Worm (Caenorhabditis elegans) whole organism, L3 larva: ENCODE data around the gene C10C6.7.
A peak's percentile ranks its signal among the peaks of the same experiment; 100 is the strongest.

Experiments
- R02D3.7 ChIP-seq: fragments of 150-350 bp; optimal IDR thresholded peaks from 2 replicates; lab custom pipeline; 2014; ENCODE audit warnings: missing biosample characterization, missing genetic modification characterization
- ZK546.5 ChIP-seq: sonication (generic microtip); optimal IDR thresholded peaks from 2 replicates; lab custom pipeline; 2017; ENCODE audit warnings: missing biosample characterization, missing genetic modification characterization
- aly-2 ChIP-seq: fragments of 150-350 bp; optimal IDR thresholded peaks from 2 replicates; lab custom pipeline; 2014; ENCODE audit warnings: missing biosample characterization, missing genetic modification characterization
- ama-1 ChIP-seq: fragments of 150-350 bp; optimal IDR thresholded peaks from 2 replicates; lab custom pipeline; 2018
- ceh-16 ChIP-seq: sonication (generic microtip); optimal IDR thresholded peaks from 2 replicates; lab custom pipeline; 2017; ENCODE audit warnings: missing biosample characterization, missing genetic modification characterization
- ceh-28 ChIP-seq: fragments of 150-350 bp; optimal IDR thresholded peaks from 2 replicates; lab custom pipeline; 2014; ENCODE audit warnings: missing biosample characterization, missing genetic modification reagents, missing genetic modification characterization
- ceh-82 ChIP-seq: fragments of 150-350 bp; optimal IDR thresholded peaks from 2 replicates; lab custom pipeline; 2014; ENCODE audit warnings: missing biosample characterization, missing genetic modification characterization
- ceh-9 ChIP-seq: sonication (generic microtip); optimal IDR thresholded peaks from 2 replicates; lab custom pipeline; 2018; ENCODE audit warnings: missing biosample characterization, missing genetic modification characterization
- daf-12 ChIP-seq: fragments of 150-350 bp; optimal IDR thresholded peaks from 2 replicates; lab custom pipeline; 2014; ENCODE audit warnings: missing biosample characterization, missing genetic modification reagents, missing genetic modification characterization
- egl-27 ChIP-seq: sonication (generic microtip); optimal IDR thresholded peaks from 4 replicates; lab custom pipeline; 2017; ENCODE audit warnings: missing biosample characterization, missing genetic modification reagents, missing genetic modification characterization
- egl-5 ChIP-seq: fragments of 150-350 bp; optimal IDR thresholded peaks from 2 replicates; lab custom pipeline; 2017; ENCODE audit warnings: missing biosample characterization, missing genetic modification reagents, missing genetic modification characterization, inconsistent platforms
- elt-1 ChIP-seq: fragments of 150-350 bp; optimal IDR thresholded peaks from 2 replicates; lab custom pipeline; 2014; ENCODE audit warnings: missing biosample characterization, missing genetic modification characterization
- elt-2 ChIP-seq: sonication (generic microtip); optimal IDR thresholded peaks from 2 replicates; lab custom pipeline; 2016; ENCODE audit warnings: missing genetic modification reagents, mild to moderate bottlenecking, missing genetic modification characterization, missing compliant biosample characterization
- elt-3 ChIP-seq, 3 experiments: fragments of 150-350 bp in 1 of 3; sonication (generic microtip) in 2 of 3; optimal IDR thresholded peaks; 2 replicates in 2 of 3; 4 replicates in 1 of 3; lab custom pipeline; 2014 to 2017; ENCODE audit warnings: missing biosample characterization in 3 of 3, missing genetic modification characterization in 3 of 3
- eor-1 ChIP-seq, 2 experiments: fragments of 150-350 bp; optimal IDR thresholded peaks; 2 replicates each; lab custom pipeline; 2014 to 2018; ENCODE audit warnings: missing biosample characterization in 2 of 2, missing genetic modification characterization in 2 of 2
- fkh-10 ChIP-seq: sonication (generic microtip); optimal IDR thresholded peaks from 2 replicates; lab custom pipeline; 2017; ENCODE audit warnings: missing biosample characterization, missing genetic modification reagents, missing genetic modification characterization
- fkh-2 ChIP-seq: fragments of 150-350 bp; optimal IDR thresholded peaks from 2 replicates; lab custom pipeline; 2014; ENCODE audit warnings: missing biosample characterization, missing genetic modification reagents, missing genetic modification characterization
- fos-1 ChIP-seq: fragments of 150-350 bp; optimal IDR thresholded peaks from 2 replicates; lab custom pipeline; 2014; ENCODE audit warnings: missing biosample characterization, missing genetic modification characterization
- hmg-11 ChIP-seq: sonication (generic microtip); optimal IDR thresholded peaks from 2 replicates; lab custom pipeline; 2016; ENCODE audit warnings: missing genetic modification characterization, missing compliant biosample characterization
- jun-1 ChIP-seq: fragments of 150-350 bp; optimal IDR thresholded peaks from 2 replicates; lab custom pipeline; 2014; ENCODE audit warnings: missing biosample characterization, missing genetic modification reagents, missing genetic modification characterization
- lin-15B ChIP-seq: fragments of 150-350 bp; optimal IDR thresholded peaks from 2 replicates; lab custom pipeline; 2014; ENCODE audit warnings: missing biosample characterization, missing genetic modification characterization
- lin-39 ChIP-seq: fragments of 150-350 bp; optimal IDR thresholded peaks from 2 replicates; lab custom pipeline; 2018; ENCODE audit warnings: missing biosample characterization, missing genetic modification reagents, missing genetic modification characterization
- lsy-12 ChIP-seq: sonication (generic microtip); optimal IDR thresholded peaks from 2 replicates; lab custom pipeline; 2016; ENCODE audit warnings: mild to moderate bottlenecking, missing genetic modification characterization, missing compliant biosample characterization
- mdl-1 ChIP-seq: fragments of 150-350 bp; optimal IDR thresholded peaks from 2 replicates; lab custom pipeline; 2014; ENCODE audit warnings: missing biosample characterization, missing genetic modification characterization
- mml-1 ChIP-seq: fragments of 150-350 bp; sonication (generic microtip); optimal IDR thresholded peaks from 3 replicates; lab custom pipeline; 2014; ENCODE audit warnings: missing biosample characterization, missing genetic modification characterization
- nfya-1 ChIP-seq: sonication (generic microtip); optimal IDR thresholded peaks from 2 replicates; lab custom pipeline; 2017; ENCODE audit warnings: missing genetic modification characterization, mild to moderate bottlenecking, missing compliant biosample characterization, antibody characterized with exemption, moderate library complexity; ENCODE audit not compliant: insufficient read depth
- nhr-11 ChIP-seq: fragments of 150-350 bp; optimal IDR thresholded peaks from 2 replicates; lab custom pipeline; 2014; ENCODE audit warnings: missing biosample characterization, missing genetic modification characterization
- nhr-12 ChIP-seq: fragments of 150-350 bp; optimal IDR thresholded peaks from 2 replicates; lab custom pipeline; 2014; ENCODE audit warnings: missing biosample characterization, missing genetic modification characterization
- nhr-23 ChIP-seq: fragments of 150-350 bp; optimal IDR thresholded peaks from 2 replicates; lab custom pipeline; 2014; ENCODE audit warnings: missing biosample characterization, missing genetic modification reagents, missing genetic modification characterization
- nhr-237 ChIP-seq: fragments of 150-350 bp; optimal IDR thresholded peaks from 2 replicates; lab custom pipeline; 2014; ENCODE audit warnings: missing biosample characterization, missing genetic modification characterization
- nhr-25 ChIP-seq: sonication (generic microtip); optimal IDR thresholded peaks from 2 replicates; lab custom pipeline; 2017; ENCODE audit warnings: missing biosample characterization, missing genetic modification characterization
- nhr-28 ChIP-seq: fragments of 150-350 bp; optimal IDR thresholded peaks from 2 replicates; lab custom pipeline; 2014; ENCODE audit warnings: missing biosample characterization, missing genetic modification characterization
- nhr-43 ChIP-seq: sonication (generic microtip); optimal IDR thresholded peaks from 2 replicates; lab custom pipeline; 2016; ENCODE audit warnings: mild to moderate bottlenecking, missing genetic modification characterization, missing compliant biosample characterization; ENCODE audit not compliant: poor library complexity, severe bottlenecking
- nhr-67 ChIP-seq: fragments of 150-350 bp; optimal IDR thresholded peaks from 2 replicates; lab custom pipeline; 2014; ENCODE audit warnings: missing biosample characterization, missing genetic modification characterization
- nhr-76 ChIP-seq: fragments of 150-350 bp; sonication (generic microtip); optimal IDR thresholded peaks from 5 replicates; lab custom pipeline; 2014; ENCODE audit warnings: missing biosample characterization, missing genetic modification characterization
- nhr-77 ChIP-seq: fragments of 150-350 bp; optimal IDR thresholded peaks from 2 replicates; lab custom pipeline; 2014; ENCODE audit warnings: missing biosample characterization, missing genetic modification characterization
- pha-4 ChIP-seq: fragments of 150-350 bp; optimal IDR thresholded peaks from 2 replicates; lab custom pipeline; 2014; ENCODE audit warnings: missing biosample characterization, missing genetic modification reagents, missing genetic modification characterization
- pqm-1 ChIP-seq: fragments of 150-350 bp; optimal IDR thresholded peaks from 2 replicates; lab custom pipeline; 2017; ENCODE audit warnings: missing biosample characterization, missing genetic modification characterization, inconsistent platforms
- sea-2 ChIP-seq: fragments of 150-350 bp; sonication (generic microtip); optimal IDR thresholded peaks from 4 replicates; lab custom pipeline; 2014; ENCODE audit warnings: missing biosample characterization, missing genetic modification reagents, missing genetic modification characterization
- skn-1 ChIP-seq: fragments of 150-350 bp; optimal IDR thresholded peaks from 2 replicates; lab custom pipeline; 2014; ENCODE audit warnings: missing biosample characterization, missing genetic modification characterization
- snpc-4 ChIP-seq: fragments of 150-350 bp; optimal IDR thresholded peaks from 2 replicates; lab custom pipeline; 2014; ENCODE audit warnings: missing biosample characterization, missing genetic modification characterization
- tbx-2 ChIP-seq: sonication (generic microtip); optimal IDR thresholded peaks from 2 replicates; lab custom pipeline; 2016; ENCODE audit warnings: mild to moderate bottlenecking, missing genetic modification characterization, missing compliant biosample characterization
- unc-39 ChIP-seq: sonication (generic microtip); optimal IDR thresholded peaks from 4 replicates; lab custom pipeline; 2017; ENCODE audit warnings: missing biosample characterization, missing genetic modification characterization
- unc-62 ChIP-seq: fragments of 150-350 bp; sonication (generic microtip); optimal IDR thresholded peaks from 4 replicates; lab custom pipeline; 2014; ENCODE audit warnings: missing biosample characterization, missing genetic modification reagents, missing genetic modification characterization
- zag-1 ChIP-seq: fragments of 150-350 bp; optimal IDR thresholded peaks from 2 replicates; lab custom pipeline; 2014; ENCODE audit warnings: missing biosample characterization, missing genetic modification characterization
- ztf-11 ChIP-seq: fragments of 150-350 bp; optimal IDR thresholded peaks from 2 replicates; lab custom pipeline; 2014; ENCODE audit warnings: missing biosample characterization, missing genetic modification characterization
- ztf-4 ChIP-seq: fragments of 150-350 bp; optimal IDR thresholded peaks from 2 replicates; lab custom pipeline; 2014; ENCODE audit warnings: missing biosample characterization, missing genetic modification characterization

The C10C6.7 gene

ce11 chrIV:11491422-11491821, 24.1 kb upstream of the C10C6.7 start (continued):
- TF ChIP-seq elt-3 (tag; optimal IDR thresholded peaks at IDR 0.05; lab: Kevin White, UChicago) = no peak
- TF ChIP-seq ceh-28 = no peak
- no peak for TF ChIP-seq nhr-28 (tag; lab: Kevin White, UChicago)
- TF ChIP-seq sea-2 (GFP tag; lab: Kevin White, UChicago) = no peak
- TF ChIP-seq lin-39 (tag; lab: Kevin White, UChicago) = no peak
- TF ChIP-seq ceh-9 (tag; lab: Kevin White, UChicago) = no peak
- no peak for TF ChIP-seq jun-1 (tag; lab: Kevin White, UChicago)
- TF ChIP-seq pqm-1 (tag; lab: Kevin White, UChicago) = no peak
- no peak for TF ChIP-seq pha-4 (tag; lab: Kevin White, UChicago)
- TF ChIP-seq egl-27 (tag; lab: Kevin White, UChicago) = no peak
- no peak for TF ChIP-seq tbx-2 (tag; lab: Kevin White, UChicago)
- TF ChIP-seq nhr-76 (tag; lab: Kevin White, UChicago) = no peak
- no peak for TF ChIP-seq nhr-77 (tag; lab: Kevin White, UChicago)
- TF ChIP-seq eor-1 (tag; optimal IDR thresholded peaks at IDR 0.05; lab: Kevin White, UChicago) = no peak
- TF ChIP-seq nhr-43 (tag; lab: Kevin White, UChicago) = peak; percentile 71
- no peak for TF ChIP-seq egl-5 (tag; lab: Kevin White, UChicago)
- no peak for TF ChIP-seq daf-12
- TF ChIP-seq ama-1 (lab: Kevin White, UChicago) = no peak
- no peak for TF ChIP-seq mml-1 (tag; lab: Kevin White, UChicago)
- TF ChIP-seq elt-2 (tag; lab: Kevin White, UChicago) = no peak
- TF ChIP-seq skn-1 (tag; lab: Kevin White, UChicago) = no peak
- no peak for TF ChIP-seq unc-62 (GFP tag; lab: Kevin White, UChicago)
- TF ChIP-seq snpc-4 = no peak
- no peak for TF ChIP-seq nhr-12 (tag; lab: Kevin White, UChicago)

DNA sequence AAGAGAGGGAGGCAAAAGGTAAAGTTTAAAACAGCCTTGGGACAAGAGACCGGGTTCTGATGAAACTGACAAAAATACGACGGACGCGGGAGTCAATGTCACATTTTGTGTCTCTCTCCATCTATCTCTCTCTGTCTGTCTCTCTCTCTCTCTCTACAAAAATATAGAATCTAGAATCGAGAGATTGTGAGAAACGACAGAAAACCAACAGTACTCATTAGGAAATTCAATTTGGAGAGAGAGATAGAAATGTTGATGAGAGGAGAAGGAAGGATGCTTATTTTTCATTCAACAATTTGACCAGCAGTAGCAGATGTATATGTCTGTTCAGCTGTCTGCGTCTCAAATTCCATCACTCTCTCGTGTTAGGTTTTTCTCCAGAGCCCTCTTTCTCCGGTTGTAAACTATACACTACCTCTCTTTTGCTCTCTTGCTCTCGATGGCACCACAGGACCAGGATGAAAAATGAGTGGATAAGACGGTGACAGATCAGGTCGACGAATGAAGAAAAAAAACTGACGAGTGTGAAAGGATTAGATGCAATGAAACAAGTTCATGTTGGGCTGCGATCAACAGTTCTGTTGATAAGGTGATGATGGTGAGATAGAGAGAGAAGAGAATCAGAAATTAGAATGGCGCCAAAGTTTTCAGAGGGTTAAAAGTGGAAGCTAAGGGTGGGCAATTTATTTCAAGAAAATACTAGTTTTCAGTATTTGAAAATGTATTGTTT, 22.5 kb upstream of the C10C6.7 start:
- TF ChIP-seq egl-27 (tag; lab: Kevin White, UChicago) (no peak), elt-2 (tag; lab: Kevin White, UChicago) (no peak), nhr-77 (tag; lab: Kevin White, UChicago) (no peak), ztf-11 (tag; lab: Kevin White, UChicago) (no peak), lsy-12 (tag; lab: Kevin White, UChicago) (no peak), hmg-11 (tag; lab: Kevin White, UChicago) (no peak), pha-4 (tag; lab: Kevin White, UChicago) (no peak), pqm-1 (tag; lab: Kevin White, UChicago) (no peak), R02D3.7 (tag; lab: Kevin White, UChicago) (peak; percentile 26), mml-1 (tag; lab: Kevin White, UChicago) (no peak), nhr-25 (peak; percentile 96), ama-1 (lab: Kevin White, UChicago) (no peak), egl-5 (tag; lab: Kevin White, UChicago) (no peak), nhr-23 (tag; lab: Kevin White, UChicago) (peak; percentile 54), ceh-82 (tag; lab: Kevin White, UChicago) (no peak), jun-1 (tag; lab: Kevin White, UChicago) (no peak), aly-2 (tag; lab: Kevin White, UChicago) (no peak), nhr-67 (tag; lab: Kevin White, UChicago) (no peak), nhr-11 (tag; lab: Kevin White, UChicago) (no peak), lin-39 (tag; lab: Kevin White, UChicago) (no peak), nhr-12 (tag; lab: Kevin White, UChicago) (no peak), ceh-16 (tag; lab: Kevin White, UChicago) (no peak), snpc-4 (no peak), skn-1 (tag; lab: Kevin White, UChicago) (no peak), lin-15B (tag; lab: Kevin White, UChicago) (no peak), elt-1 (peak; percentile 44), daf-12 (no peak), fkh-2 (tag; lab: Kevin White, UChicago) (no peak), fos-1 (tag; lab: Kevin White, UChicago) (no peak), nhr-237 (tag; lab: Kevin White, UChicago) (no peak), tbx-2 (tag; lab: Kevin White, UChicago) (peak; percentile 14), nfya-1 (peak; percentile 32), ZK546.5 (tag; lab: Kevin White, UChicago) (no peak), ceh-9 (tag; lab: Kevin White, UChicago) (no peak), unc-62 (GFP tag; lab: Kevin White, UChicago) (no peak), fkh-10 (no peak), nhr-28 (tag; lab: Kevin White, UChicago) (no peak), ztf-4 (tag; lab: Kevin White, UChicago) (no peak), eor-1 (tag; optimal IDR thresholded peaks at IDR 0.05; lab: Kevin White, UChicago) (no peak), nhr-43 (tag; lab: Kevin White, UChicago) (peak; percentile 54), sea-2 (GFP tag; lab: Kevin White, UChicago) (no peak), elt-3 (tag; optimal IDR thresholded peaks at IDR 0.05; lab: Kevin White, UChicago) (no peak), mdl-1 (tag; lab: Kevin White, UChicago) (no peak), ceh-28 (no peak), nhr-76 (tag; lab: Kevin White, UChicago) (no peak), zag-1 (tag; lab: Kevin White, UChicago) (no peak), unc-39 (no peak)
